Worm (Caenorhabditis elegans) whole organism, early embryonic: ENCODE results near the gene F31E8.5.
"Not testable (repeated sequence)": the region's sequence is repeated elsewhere in the genome, so short reads cannot be mapped to it uniquely, and the experiment has no call there.

ENCODE experiments used
- B0310.2 ChIP-seq: sonication (generic microtip); optimal IDR thresholded peaks from 2 replicates; lab custom pipeline; 2016; ENCODE audit warnings: mild to moderate bottlenecking, missing genetic modification characterization, missing compliant biosample characterization
- F13C5.2 ChIP-seq: sonication (generic microtip); optimal IDR thresholded peaks from 2 replicates; lab custom pipeline; 2017; ENCODE audit warnings: mild to moderate bottlenecking, missing genetic modification characterization, inconsistent platforms, missing compliant biosample characterization
- aly-1 ChIP-seq: sonication (generic microtip); optimal IDR thresholded peaks from 2 replicates; lab custom pipeline; 2016; ENCODE audit warnings: missing genetic modification characterization, missing compliant biosample characterization
- ama-1 ChIP-seq: fragments of 150-350 bp; optimal IDR thresholded peaks from 2 replicates; lab custom pipeline; 2014
- ceh-36 ChIP-seq: sonication (generic microtip); optimal IDR thresholded peaks from 2 replicates; lab custom pipeline; 2016; ENCODE audit warnings: missing genetic modification characterization, inconsistent platforms, missing compliant biosample characterization
- flt-1 ChIP-seq: fragments of 200-800 bp; sonication (Bioruptor generic); IDR thresholded peaks from 2 replicates; pipeline ENCODE4 v1.3.6; 2022; ENCODE audit warnings: missing genetic modification characterization, missing compliant biosample characterization
- hnd-1 ChIP-seq: sonication (generic microtip); optimal IDR thresholded peaks from 2 replicates; lab custom pipeline; 2016; ENCODE audit warnings: missing genetic modification characterization, missing compliant biosample characterization
- scrt-1 ChIP-seq: fragments of 200-800 bp; sonication (Bioruptor generic); IDR thresholded peaks from 2 replicates; pipeline ENCODE4 v1.3.6; 2022; ENCODE audit warnings: missing genetic modification characterization, missing compliant biosample characterization
- sea-1 ChIP-seq: fragments of 200-800 bp; sonication (Bioruptor generic); conservative IDR thresholded peaks from 2 replicates; pipeline ENCODE4 v1.3.6; 2022; ENCODE audit warnings: missing genetic modification characterization, missing compliant biosample characterization
- tbx-37 ChIP-seq: fragments of 200-800 bp; sonication (Bioruptor generic); conservative IDR thresholded peaks from 2 replicates; pipeline ENCODE4 v1.3.6; 2022; ENCODE audit warnings: missing genetic modification reagents, missing genetic modification characterization, missing compliant biosample characterization

- TF ChIP-seq scrt-1 (GFP tag; lab: Robert Waterston, UW); ceh-36 (tag; lab: Kevin White, UChicago); ama-1 (lab: Kevin White, UChicago); hnd-1 (tag; lab: Kevin White, UChicago); aly-1 (tag; lab: Kevin White, UChicago); sea-1; flt-1 (GFP tag; lab: Robert Waterston, UW); B0310.2 (tag; lab: Kevin White, UChicago); F13C5.2 (tag; lab: Kevin White, UChicago); tbx-37 (GFP tag; lab: Robert Waterston, UW): not testable (repeated sequence)
Observed at ce11 chrII:6775076-6775475, 32.0 kb downstream of the F31E8.5 start, which contains the start of gene agr-1.
